Worm (Caenorhabditis elegans) whole organism, midembryonic: ENCODE data around the gene Y50D7A.1.

Source experiments
- T22C8.4 ChIP-seq: fragments of 200-800 bp; sonication (Bioruptor generic); IDR thresholded peaks from 2 replicates; pipeline ENCODE4 v1.3.6; 2022; ENCODE audit warnings: missing genetic modification characterization, missing compliant biosample characterization
- cog-1 ChIP-seq: sonication (generic microtip); optimal IDR thresholded peaks from 2 replicates; lab custom pipeline; 2016; ENCODE audit warnings: missing genetic modification characterization, missing compliant biosample characterization
- flt-1 ChIP-seq: fragments of 200-800 bp; sonication (Bioruptor generic); IDR thresholded peaks from 2 replicates; pipeline ENCODE4 v1.3.6; 2022; ENCODE audit warnings: missing genetic modification characterization, missing compliant biosample characterization
- klf-2 ChIP-seq: fragments of 200-800 bp; sonication (Bioruptor generic); conservative IDR thresholded peaks from 2 replicates; pipeline ENCODE4 v1.3.6; 2022; ENCODE audit warnings: missing genetic modification reagents, missing genetic modification characterization, missing compliant biosample characterization
- med-1 ChIP-seq: sonication (generic microtip); optimal IDR thresholded peaks from 2 replicates; lab custom pipeline; 2017; ENCODE audit warnings: missing genetic modification characterization, mild to moderate bottlenecking, missing compliant biosample characterization, antibody characterized with exemption, missing genetic modification reagents; ENCODE audit not compliant: insufficient read depth
- ref-1 ChIP-seq: fragments of 200-800 bp; sonication (Bioruptor generic); conservative IDR thresholded peaks from 2 replicates; pipeline ENCODE4 v1.3.6; 2022; ENCODE audit warnings: missing genetic modification reagents, missing genetic modification characterization, missing compliant biosample characterization
- tab-1 ChIP-seq: fragments of 200-800 bp; sonication (Bioruptor generic); IDR thresholded peaks from 2 replicates; pipeline ENCODE4 v1.3.6; 2022; ENCODE audit warnings: missing genetic modification characterization, missing compliant biosample characterization
- ztf-23 ChIP-seq: fragments of 200-800 bp; sonication (Bioruptor generic); IDR thresholded peaks from 2 replicates; pipeline ENCODE4 v1.3.6; 2022; ENCODE audit warnings: missing genetic modification reagents, missing genetic modification characterization, missing compliant biosample characterization
- ztf-29 ChIP-seq: fragments of 200-800 bp; sonication (Bioruptor generic); IDR thresholded peaks from 2 replicates; pipeline ENCODE4 v1.3.6; 2022; ENCODE audit warnings: missing genetic modification reagents, missing genetic modification characterization, missing compliant biosample characterization

DNA sequence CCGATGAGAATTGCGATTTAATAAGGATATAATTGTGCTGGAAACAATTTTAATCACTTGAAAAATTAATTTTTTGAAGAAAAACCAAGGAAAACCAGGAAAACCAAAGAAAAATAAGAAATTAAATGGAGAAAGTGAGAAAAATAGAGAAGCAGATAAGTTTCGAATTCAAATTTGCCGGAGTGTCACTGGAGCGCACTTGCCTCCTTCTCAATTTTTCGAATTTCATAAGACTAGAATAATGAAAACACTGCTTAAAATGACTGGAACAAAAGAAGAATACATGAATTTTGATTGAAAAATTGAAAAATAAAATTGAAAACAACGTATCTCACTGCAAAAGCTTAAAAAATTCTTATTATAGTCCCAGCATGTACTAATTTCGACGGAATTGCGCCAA lies 56.0 kb downstream of the Y50D7A.1 start:
- TF ChIP-seq ref-1 (no peak), flt-1 (GFP tag; lab: Robert Waterston, UW) (no peak), med-1 (GFP tag; lab: Kevin White, UChicago) (no peak), cog-1 (tag; lab: Kevin White, UChicago) (no peak), T22C8.4 (GFP tag; lab: Robert Waterston, UW) (no peak), ztf-29 (no peak), ztf-23 (GFP tag; lab: Robert Waterston, UW) (no peak), klf-2 (GFP tag; lab: Robert Waterston, UW) (no peak), tab-1 (GFP tag; lab: Robert Waterston, UW) (no peak)
